Worm (Caenorhabditis elegans) whole organism, L1 larva: ENCODE results near the gene lgc-38.

Source experiments
- C16A3.4 ChIP-seq: fragments of 150-350 bp; optimal IDR thresholded peaks from 2 replicates; lab custom pipeline; 2014; ENCODE audit warnings: missing biosample characterization, missing genetic modification characterization
- C34B4.2 ChIP-seq: sonication (generic microtip); optimal IDR thresholded peaks from 2 replicates; lab custom pipeline; 2017; ENCODE audit warnings: mild to moderate bottlenecking, missing genetic modification characterization, missing compliant biosample characterization
- F16B12.6 ChIP-seq: fragments of 150-350 bp; optimal IDR thresholded peaks from 2 replicates; lab custom pipeline; 2014; ENCODE audit warnings: missing biosample characterization, missing genetic modification characterization
- Y116A8C.19 ChIP-seq: sonication (generic microtip); optimal IDR thresholded peaks from 2 replicates; lab custom pipeline; 2016; ENCODE audit warnings: missing compliant biosample characterization, missing genetic modification characterization, borderline replicate concordance
- aly-2 ChIP-seq: fragments of 150-350 bp; optimal IDR thresholded peaks from 2 replicates; lab custom pipeline; 2014; ENCODE audit warnings: missing biosample characterization, missing genetic modification characterization
- blmp-1 ChIP-seq: fragments of 150-350 bp; optimal IDR thresholded peaks from 2 replicates; lab custom pipeline; 2014; ENCODE audit warnings: missing biosample characterization, missing genetic modification characterization
- ceh-82 ChIP-seq, 3 experiments: fragments of 150-350 bp in 1 of 3; sonication (generic microtip) in 2 of 3; optimal IDR thresholded peaks; 2 replicates each; lab custom pipeline; 2014 to 2017; ENCODE audit warnings: missing biosample characterization in 3 of 3, missing genetic modification characterization in 3 of 3
- ceh-88 ChIP-seq: fragments of 200-800 bp; sonication (Bioruptor generic); IDR thresholded peaks from 2 replicates; pipeline ENCODE4 v1.3.6; 2022; ENCODE audit warnings: missing genetic modification characterization, missing compliant biosample characterization
- ceh-90 ChIP-seq: sonication (generic microtip); optimal IDR thresholded peaks from 2 replicates; lab custom pipeline; 2016; ENCODE audit warnings: missing genetic modification characterization, missing compliant biosample characterization
- ces-1 ChIP-seq: fragments of 150-350 bp; optimal IDR thresholded peaks from 2 replicates; lab custom pipeline; 2014; ENCODE audit warnings: missing biosample characterization, missing genetic modification reagents, missing genetic modification characterization
- dpl-1 ChIP-seq, 3 experiments: fragments of 150-350 bp in 2 of 3; sonication (generic microtip) in 1 of 3; optimal IDR thresholded peaks; 2 replicates each; lab custom pipeline; 2014 to 2017; ENCODE audit warnings: missing biosample characterization in 3 of 3, missing genetic modification characterization in 3 of 3, missing genetic modification reagents in 3 of 3
- efl-1 ChIP-seq, 4 experiments: fragments of 150-350 bp; optimal IDR thresholded peaks in 3 of 4; peaks in 1 of 4; 1 replicate in 1 of 4; 2 replicates in 3 of 4; lab custom pipeline; 2014; ENCODE audit warnings: missing biosample characterization in 2 of 4, missing genetic modification characterization in 2 of 4, missing genetic modification reagents in 2 of 4
- egl-27 ChIP-seq, 2 experiments: fragments of 150-350 bp in 1 of 2; sonication (generic microtip); optimal IDR thresholded peaks; 3 replicates each; lab custom pipeline; 2017 to 2018; ENCODE audit warnings: missing biosample characterization in 2 of 2, missing genetic modification characterization in 2 of 2, missing genetic modification reagents in 2 of 2
- elt-2 ChIP-seq: sonication (generic microtip); optimal IDR thresholded peaks from 2 replicates; lab custom pipeline; 2016; ENCODE audit warnings: missing genetic modification characterization, mild to moderate bottlenecking, inconsistent platforms, missing compliant biosample characterization, missing genetic modification reagents
- elt-3 ChIP-seq, 6 experiments: fragments of 150-350 bp in 1 of 6; sonication (generic microtip); optimal IDR thresholded peaks; 2 replicates each; lab custom pipeline; 2017 to 2018; ENCODE audit warnings: missing biosample characterization in 6 of 6, missing genetic modification characterization in 6 of 6, inconsistent platforms in 1 of 6
- ets-5 ChIP-seq: fragments of 200-800 bp; sonication (Bioruptor generic); IDR thresholded peaks from 2 replicates; pipeline ENCODE4 v1.3.6; 2022; ENCODE audit warnings: missing genetic modification characterization, missing compliant biosample characterization
- fkh-8 ChIP-seq: sonication (generic microtip); optimal IDR thresholded peaks from 2 replicates; lab custom pipeline; 2016; ENCODE audit warnings: mild to moderate bottlenecking, missing genetic modification characterization, missing compliant biosample characterization
- grh-1 ChIP-seq: fragments of 200-800 bp; sonication (Bioruptor generic); IDR thresholded peaks from 2 replicates; pipeline ENCODE4 v1.3.6; 2022; ENCODE audit warnings: missing genetic modification reagents, missing genetic modification characterization, missing compliant biosample characterization
- hlh-4 ChIP-seq: sonication (generic microtip); optimal IDR thresholded peaks from 2 replicates; lab custom pipeline; 2016; ENCODE audit warnings: mild to moderate bottlenecking, missing genetic modification characterization, missing compliant biosample characterization
- hpl-2 ChIP-seq: fragments of 150-350 bp; optimal IDR thresholded peaks from 2 replicates; lab custom pipeline; 2014; ENCODE audit warnings: missing biosample characterization, missing genetic modification reagents, missing genetic modification characterization
- irx-1 ChIP-seq: sonication (generic microtip); optimal IDR thresholded peaks from 2 replicates; lab custom pipeline; 2016; ENCODE audit warnings: missing genetic modification characterization, missing compliant biosample characterization
- isw-1 ChIP-seq: fragments of 200-800 bp; sonication (Bioruptor generic); IDR thresholded peaks from 2 replicates; pipeline ENCODE4 v1.3.6; 2022; ENCODE audit warnings: missing genetic modification characterization, missing compliant biosample characterization
- jun-1 ChIP-seq: fragments of 150-350 bp; optimal IDR thresholded peaks from 2 replicates; lab custom pipeline; 2014; ENCODE audit warnings: missing biosample characterization, missing genetic modification reagents, missing genetic modification characterization
- lin-13 ChIP-seq: fragments of 150-350 bp; optimal IDR thresholded peaks from 2 replicates; lab custom pipeline; 2014; ENCODE audit warnings: missing biosample characterization, missing genetic modification reagents, missing genetic modification characterization
- lir-3 ChIP-seq: sonication (generic microtip); optimal IDR thresholded peaks from 2 replicates; lab custom pipeline; 2016; ENCODE audit warnings: mild to moderate bottlenecking, missing genetic modification characterization, moderate library complexity, missing compliant biosample characterization; ENCODE audit not compliant: poor library complexity
- lsy-2 ChIP-seq, 2 experiments: fragments of 150-350 bp; optimal IDR thresholded peaks; 2 replicates each; lab custom pipeline; 2014; ENCODE audit warnings: missing biosample characterization in 2 of 2, missing genetic modification characterization in 2 of 2
- mab-9 ChIP-seq: fragments of 200-800 bp; sonication (Bioruptor generic); IDR thresholded peaks from 2 replicates; pipeline ENCODE4 v1.3.6; 2022; ENCODE audit warnings: missing genetic modification reagents, missing genetic modification characterization, missing compliant biosample characterization
- mdl-1 ChIP-seq, 2 experiments: fragments of 150-350 bp; optimal IDR thresholded peaks; 2 replicates each; lab custom pipeline; 2014 to 2017; ENCODE audit warnings: missing biosample characterization in 2 of 2, missing genetic modification characterization in 2 of 2, inconsistent platforms in 1 of 2
- mep-1 ChIP-seq: fragments of 150-350 bp; optimal IDR thresholded peaks from 2 replicates; lab custom pipeline; 2014; ENCODE audit warnings: missing biosample characterization, missing genetic modification characterization
- nhr-11 ChIP-seq: fragments of 150-350 bp; optimal IDR thresholded peaks from 2 replicates; lab custom pipeline; 2014; ENCODE audit warnings: missing biosample characterization, missing genetic modification characterization
- nhr-12 ChIP-seq: sonication (generic microtip); optimal IDR thresholded peaks from 2 replicates; lab custom pipeline; 2017; ENCODE audit warnings: missing biosample characterization, missing genetic modification characterization
- nhr-19 ChIP-seq: fragments of 200-800 bp; sonication (Bioruptor generic); conservative IDR thresholded peaks from 2 replicates; pipeline ENCODE4 v1.3.6; 2022; ENCODE audit warnings: missing genetic modification characterization, missing compliant biosample characterization
- nhr-237 ChIP-seq: fragments of 150-350 bp; optimal IDR thresholded peaks from 2 replicates; lab custom pipeline; 2014; ENCODE audit warnings: missing biosample characterization, missing genetic modification characterization
- nhr-47 ChIP-seq: sonication (generic microtip); optimal IDR thresholded peaks from 2 replicates; lab custom pipeline; 2016; ENCODE audit warnings: mild to moderate bottlenecking, missing genetic modification characterization, moderate library complexity, missing compliant biosample characterization
- nhr-84 ChIP-seq: sonication (generic microtip); optimal IDR thresholded peaks from 2 replicates; lab custom pipeline; 2017; ENCODE audit warnings: missing biosample characterization, missing genetic modification characterization
- nhr-85 ChIP-seq: sonication (generic microtip); peaks from one replicate; lab custom pipeline; 2016; ENCODE audit warnings: missing genetic modification characterization, inconsistent platforms, missing compliant biosample characterization
- pag-3 ChIP-seq: sonication (generic microtip); optimal IDR thresholded peaks from 2 replicates; lab custom pipeline; 2017; ENCODE audit warnings: missing genetic modification characterization, mild to moderate bottlenecking, missing compliant biosample characterization, antibody characterized with exemption, borderline replicate concordance; ENCODE audit not compliant: insufficient read depth
- rnt-1 ChIP-seq: sonication (generic microtip); optimal IDR thresholded peaks from 2 replicates; lab custom pipeline; 2016; ENCODE audit warnings: mild to moderate bottlenecking, missing genetic modification characterization, moderate library complexity, missing compliant biosample characterization
- snpc-4 ChIP-seq: fragments of 150-350 bp; optimal IDR thresholded peaks from 2 replicates; lab custom pipeline; 2014; ENCODE audit warnings: missing biosample characterization, missing genetic modification characterization
- snu-23 ChIP-seq: sonication (generic microtip); optimal IDR thresholded peaks from 2 replicates; lab custom pipeline; 2016; ENCODE audit warnings: missing genetic modification characterization, missing compliant biosample characterization
- sox-4 ChIP-seq: sonication (generic microtip); optimal IDR thresholded peaks from 2 replicates; lab custom pipeline; 2016; ENCODE audit warnings: missing genetic modification characterization, missing compliant biosample characterization
- sup-37 ChIP-seq: fragments of 200-800 bp; sonication (Bioruptor generic); optimal IDR thresholded peaks from 2 replicates; lab custom pipeline; 2018; ENCODE audit warnings: mild to moderate bottlenecking, missing genetic modification characterization, missing compliant biosample characterization
- swsn-7 ChIP-seq: sonication (generic microtip); optimal IDR thresholded peaks from 2 replicates; lab custom pipeline; 2016; ENCODE audit warnings: missing genetic modification characterization, missing compliant biosample characterization
- unc-130 ChIP-seq: fragments of 150-350 bp; optimal IDR thresholded peaks from 2 replicates; lab custom pipeline; 2017; ENCODE audit warnings: missing biosample characterization, missing genetic modification characterization, inconsistent platforms
- unc-30 ChIP-seq: sonication (generic microtip); optimal IDR thresholded peaks from 2 replicates; lab custom pipeline; 2017; ENCODE audit warnings: missing biosample characterization, missing genetic modification characterization
- unc-62 ChIP-seq: fragments of 150-350 bp; optimal IDR thresholded peaks from 2 replicates; lab custom pipeline; 2014; ENCODE audit warnings: missing biosample characterization, missing genetic modification reagents, missing genetic modification characterization
- unc-86 ChIP-seq: sonication (generic microtip); optimal IDR thresholded peaks from 2 replicates; lab custom pipeline; 2016; ENCODE audit warnings: missing genetic modification characterization, missing compliant biosample characterization
- unc-98 ChIP-seq: fragments of 200-800 bp; sonication (Bioruptor generic); IDR thresholded peaks from 2 replicates; pipeline ENCODE4 v1.3.6; 2022; ENCODE audit warnings: missing genetic modification characterization, missing compliant biosample characterization
- xbp-1 ChIP-seq: sonication (generic microtip); optimal IDR thresholded peaks from 2 replicates; lab custom pipeline; 2016; ENCODE audit warnings: missing genetic modification characterization, missing compliant biosample characterization
- ztf-4 ChIP-seq: fragments of 150-350 bp; optimal IDR thresholded peaks from 2 replicates; lab custom pipeline; 2014; ENCODE audit warnings: missing biosample characterization, missing genetic modification characterization

The lgc-38 gene

DNA sequence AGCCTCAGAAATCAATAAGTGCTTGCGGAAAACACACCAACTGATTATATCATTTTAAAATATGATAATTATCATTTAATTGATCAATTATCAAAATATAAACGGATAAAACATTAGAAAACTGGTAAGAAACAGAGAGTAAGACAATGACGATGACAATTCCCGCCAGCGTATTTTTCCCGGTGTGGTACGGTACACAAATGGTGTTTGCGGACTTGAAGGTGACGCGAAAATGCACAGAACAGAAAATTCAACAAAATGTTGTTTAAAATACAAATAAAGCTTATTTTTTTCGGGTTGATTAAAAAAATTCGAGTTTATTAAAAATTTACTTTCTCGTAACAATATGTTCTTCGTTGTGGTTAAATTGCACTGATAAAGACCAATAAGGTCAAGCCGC, 47.8 kb upstream of the lgc-38 start (continued):
- TF ChIP-seq unc-30 (tag; lab: Kevin White, UChicago) (no peak), F16B12.6 (peak; percentile 90), pag-3 (tag; lab: Kevin White, UChicago) (no peak), mdl-1 (tag; optimal IDR thresholded peaks at IDR 0.05; lab: Kevin White, UChicago) (peak in 1 of 2 experiments; percentile 31), ceh-90 (tag; lab: Kevin White, UChicago) (no peak), dpl-1 (GFP tag; optimal IDR thresholded peaks at IDR 0.05; lab: Kevin White, UChicago) (peak; percentile 52 to 78 (median 69)), ztf-4 (no peak), fkh-8 (tag; lab: Kevin White, UChicago) (no peak), rnt-1 (peak; percentile 25), elt-3 (tag; optimal IDR thresholded peaks at IDR 0.05; lab: Kevin White, UChicago) (peak in 1 of 6 experiments; percentile 1), irx-1 (tag; lab: Kevin White, UChicago) (no peak), snu-23 (GFP tag; lab: Kevin White, UChicago) (peak; percentile 49), C34B4.2 (tag; lab: Kevin White, UChicago) (no peak), mep-1 (tag; lab: Kevin White, UChicago) (peak; percentile 75), lin-13 (no peak), mab-9 (GFP tag; lab: Robert Waterston, UW) (no peak), Y116A8C.19 (tag; lab: Kevin White, UChicago) (no peak), ceh-88 (GFP tag; lab: Robert Waterston, UW) (no peak), blmp-1 (peak; percentile 57), egl-27 (tag; optimal IDR thresholded peaks at IDR 0.05; lab: Kevin White, UChicago) (no peak), ceh-82 (tag; optimal IDR thresholded peaks at IDR 0.05; lab: Kevin White, UChicago) (peak in 1 of 3 experiments; percentile 36), nhr-47 (tag; lab: Kevin White, UChicago) (peak; percentile 4), sup-37 (no peak), elt-2 (no peak), aly-2 (tag; lab: Kevin White, UChicago) (peak; percentile 31), nhr-19 (GFP tag; lab: Robert Waterston, UW) (no peak), xbp-1 (tag; lab: Kevin White, UChicago) (peak; percentile 7), unc-86 (tag; lab: Kevin White, UChicago) (no peak), lir-3 (tag; lab: Kevin White, UChicago) (no peak), nhr-237 (no peak), grh-1 (GFP tag; lab: Robert Waterston, UW) (no peak), unc-62 (GFP tag; lab: Kevin White, UChicago) (no peak), jun-1 (tag; lab: Kevin White, UChicago) (no peak), nhr-11 (tag; lab: Kevin White, UChicago) (no peak), ets-5 (GFP tag; lab: Robert Waterston, UW) (no peak)

DNA sequence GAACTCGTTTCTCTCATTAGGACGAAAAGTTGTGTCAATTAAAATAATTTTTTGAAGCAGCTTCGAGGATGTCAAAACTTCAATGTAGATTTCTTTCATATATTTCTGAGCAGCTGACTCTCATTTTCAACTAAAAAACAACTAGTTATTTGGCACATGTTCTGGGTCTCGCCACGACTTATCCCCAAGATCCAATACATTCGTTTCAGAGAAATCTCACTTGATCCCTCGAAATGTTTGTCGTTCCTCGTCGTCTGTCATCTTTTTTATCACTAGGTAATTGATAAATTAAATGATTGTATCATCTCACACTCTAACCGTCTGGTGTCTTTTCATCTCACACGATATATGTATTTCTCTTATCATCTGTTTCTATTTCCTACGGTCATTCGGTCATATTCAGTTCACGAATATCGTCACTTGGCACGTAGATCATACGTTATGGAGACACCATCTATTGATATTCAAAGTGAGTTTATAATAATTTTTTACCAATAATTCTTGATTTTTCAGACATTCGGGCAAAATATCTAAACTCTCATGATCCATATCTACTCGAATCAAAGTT, 46.9 kb upstream of the lgc-38 start, which contains the start of the genes rpn-6.1 and F57B9.1:
rpn-6.1 (minus strand) TSS at position 65 of the 568 bp plus-strand sequence.
F57B9.1 (plus strand) TSS at position 154 of the 568 bp plus-strand sequence.
- TF ChIP-seq fkh-8 (tag; lab: Kevin White, UChicago) (no peak), isw-1 (GFP tag; lab: Robert Waterston, UW) (no peak), efl-1 (optimal IDR thresholded peaks at IDR 0.05; lab: Kevin White, UChicago) (peak in 1 of 2 experiments; percentile 4), efl-1 (GFP tag; optimal IDR thresholded peaks at IDR 0.05 in 1 of 2; lab: Kevin White, UChicago) (peak in 1 of 2 experiments; percentile 68), lin-13 (no peak), nhr-12 (tag; lab: Kevin White, UChicago) (no peak), ces-1 (no peak), ceh-88 (GFP tag; lab: Robert Waterston, UW) (no peak), jun-1 (tag; lab: Kevin White, UChicago) (no peak), pag-3 (tag; lab: Kevin White, UChicago) (peak; percentile 63), dpl-1 (GFP tag; optimal IDR thresholded peaks at IDR 0.05; lab: Kevin White, UChicago) (peak in 1 of 3 experiments; percentile 11), C16A3.4 (tag; lab: Kevin White, UChicago) (no peak), hlh-4 (tag; lab: Kevin White, UChicago) (no peak), unc-98 (GFP tag; lab: Robert Waterston, UW) (no peak), unc-86 (tag; lab: Kevin White, UChicago) (no peak), unc-130 (tag; lab: Kevin White, UChicago) (no peak), sox-4 (tag; lab: Kevin White, UChicago) (no peak), nhr-84 (tag; lab: Kevin White, UChicago) (no peak), nhr-85 (tag; lab: Kevin White, UChicago) (peak; percentile 49), ets-5 (GFP tag; lab: Robert Waterston, UW) (no peak), nhr-11 (tag; lab: Kevin White, UChicago) (no peak), snu-23 (GFP tag; lab: Kevin White, UChicago) (peak; percentile 36), lsy-2 (tag; optimal IDR thresholded peaks at IDR 0.05; lab: Kevin White, UChicago) (peak in 1 of 2 experiments; percentile 64), swsn-7 (tag; lab: Kevin White, UChicago) (no peak), hpl-2 (GFP tag; lab: Kevin White, UChicago) (no peak), snpc-4 (tag; lab: Kevin White, UChicago) (no peak)
